Fruit fly (Drosophila melanogaster) whole organism, embryonic: ENCODE results near the gene Acp76A.

Experiments
- Bteb2 ChIP-seq: fragments of 200-800 bp; sonication (Bioruptor generic); optimal IDR thresholded peaks from 2 replicates; lab custom pipeline; 2016; ENCODE audit warnings: missing biosample characterization, missing genetic modification characterization
- C15 ChIP-seq: fragments of 200-800 bp; sonication (Bioruptor generic); IDR thresholded peaks from 3 replicates; pipeline ENCODE4 v1.3.6; 2022; ENCODE audit warnings: missing biosample characterization, missing genetic modification characterization
- CG1024 ChIP-seq: fragments of 200-800 bp; sonication (Bioruptor generic); IDR thresholded peaks from 2 replicates; pipeline ENCODE4 v1.3.6; 2022; ENCODE audit warnings: missing biosample characterization, missing genetic modification characterization
- CG10321 ChIP-seq: fragments of 200-800 bp; sonication (Bioruptor generic); IDR thresholded peaks from 2 replicates; pipeline ENCODE4 v1.3.6; 2022; ENCODE audit warnings: missing biosample characterization, missing genetic modification characterization
- CG10565 ChIP-seq: fragments of 200-800 bp; sonication (Bioruptor generic); optimal IDR thresholded peaks from 3 replicates; lab custom pipeline; 2016; ENCODE audit warnings: missing biosample characterization, mild to moderate bottlenecking, missing genetic modification characterization
- CG10979 ChIP-seq: fragments of 200-800 bp; sonication (Bioruptor generic); optimal IDR thresholded peaks from 2 replicates; lab custom pipeline; 2018; ENCODE audit warnings: missing biosample characterization, mild to moderate bottlenecking, missing genetic modification characterization, moderate library complexity
- CG11398 ChIP-seq: fragments of 200-800 bp; sonication (Bioruptor generic); optimal IDR thresholded peaks from 2 replicates; lab custom pipeline; 2016; ENCODE audit warnings: missing biosample characterization, missing genetic modification characterization
- CG13123 ChIP-seq: fragments of 200-800 bp; sonication (Bioruptor generic); optimal IDR thresholded peaks from 2 replicates; lab custom pipeline; 2016; ENCODE audit warnings: missing biosample characterization, missing genetic modification characterization
- CG13296 ChIP-seq: fragments of 200-800 bp; sonication (Bioruptor generic); optimal IDR thresholded peaks from 3 replicates; lab custom pipeline; 2018; ENCODE audit warnings: missing biosample characterization, mild to moderate bottlenecking, missing genetic modification characterization
- CG14050 ChIP-seq: fragments of 200-800 bp; sonication (Bioruptor generic); IDR thresholded peaks from 3 replicates; pipeline ENCODE4 v1.3.6; 2022; ENCODE audit warnings: missing biosample characterization, missing genetic modification characterization
- CG15073 ChIP-seq: fragments of 200-800 bp; sonication (Bioruptor generic); optimal IDR thresholded peaks from 2 replicates; lab custom pipeline; 2016; ENCODE audit warnings: missing biosample characterization, missing genetic modification characterization
- CG2199 ChIP-seq: fragments of 200-800 bp; sonication (Bioruptor generic); IDR thresholded peaks from 3 replicates; pipeline ENCODE4 v1.3.6; 2022; ENCODE audit warnings: missing biosample characterization, missing genetic modification characterization
- CG30403 ChIP-seq: fragments of 200-800 bp; sonication (Bioruptor generic); optimal IDR thresholded peaks from 3 replicates; lab custom pipeline; 2016; ENCODE audit warnings: missing biosample characterization, missing genetic modification characterization
- CG30431 ChIP-seq: fragments of 200-800 bp; sonication (Bioruptor generic); optimal IDR thresholded peaks from 2 replicates; lab custom pipeline; 2017; ENCODE audit warnings: missing biosample characterization, missing genetic modification characterization
- CG31441 ChIP-seq: fragments of 200-800 bp; sonication (Bioruptor generic); IDR thresholded peaks from 2 replicates; pipeline ENCODE4 v1.3.6; 2022; ENCODE audit warnings: missing biosample characterization, missing genetic modification characterization
- CG32532 ChIP-seq: fragments of 200-800 bp; sonication (Bioruptor generic); IDR thresholded peaks from 2 replicates; pipeline ENCODE4 v1.3.6; 2022; ENCODE audit warnings: missing biosample characterization, missing genetic modification characterization
- CG33213 ChIP-seq: fragments of 200-800 bp; sonication (Bioruptor generic); optimal IDR thresholded peaks from 3 replicates; lab custom pipeline; 2016; ENCODE audit warnings: missing biosample characterization, missing genetic modification characterization
- CG33557 ChIP-seq: fragments of 200-800 bp; sonication (Bioruptor generic); optimal IDR thresholded peaks from 2 replicates; lab custom pipeline; 2019; ENCODE audit warnings: missing biosample characterization, mild to moderate bottlenecking, missing genetic modification characterization, moderate library complexity
- CG5953 ChIP-seq: fragments of 200-800 bp; sonication (Bioruptor generic); IDR thresholded peaks from 2 replicates; pipeline ENCODE4 v1.3.6; 2022; ENCODE audit warnings: missing biosample characterization, missing genetic modification characterization
- CG6654 ChIP-seq: fragments of 200-800 bp; sonication (Bioruptor generic); optimal IDR thresholded peaks from 2 replicates; lab custom pipeline; 2017; ENCODE audit warnings: missing biosample characterization, mild to moderate bottlenecking, missing genetic modification characterization
- CG6683 ChIP-seq: fragments of 200-800 bp; sonication (Bioruptor generic); optimal IDR thresholded peaks from 2 replicates; lab custom pipeline; 2017; ENCODE audit warnings: missing biosample characterization, mild to moderate bottlenecking, missing genetic modification characterization, missing genetic modification reagents
- CG9437 ChIP-seq: fragments of 200-800 bp; sonication (Bioruptor generic); optimal IDR thresholded peaks from 2 replicates; lab custom pipeline; 2018; ENCODE audit warnings: missing biosample characterization, mild to moderate bottlenecking, missing genetic modification characterization
- CG9797 ChIP-seq: fragments of 200-800 bp; sonication (Bioruptor generic); optimal IDR thresholded peaks from 3 replicates; lab custom pipeline; 2018; ENCODE audit warnings: missing biosample characterization, mild to moderate bottlenecking, missing genetic modification characterization
- D19B ChIP-seq: fragments of 200-800 bp; sonication (Bioruptor generic); optimal IDR thresholded peaks from 2 replicates; lab custom pipeline; 2017; ENCODE audit warnings: missing biosample characterization, mild to moderate bottlenecking, missing genetic modification characterization
- Dad ChIP-seq: fragments of 200-800 bp; sonication (Bioruptor generic); optimal IDR thresholded peaks from 3 replicates; lab custom pipeline; 2016; ENCODE audit warnings: missing biosample characterization, missing genetic modification characterization
- Dek ChIP-seq: fragments of 200-800 bp; sonication (Bioruptor generic); optimal IDR thresholded peaks from 3 replicates; lab custom pipeline; 2019; ENCODE audit warnings: missing biosample characterization, mild to moderate bottlenecking, missing genetic modification characterization, moderate library complexity
- Dip3 ChIP-seq: fragments of 200-800 bp; sonication (Bioruptor generic); optimal IDR thresholded peaks from 3 replicates; lab custom pipeline; 2016; ENCODE audit warnings: missing biosample characterization, missing genetic modification characterization
- Hmx ChIP-seq: fragments of 200-800 bp; sonication (Bioruptor generic); optimal IDR thresholded peaks from 2 replicates; lab custom pipeline; 2016; ENCODE audit warnings: missing biosample characterization, missing genetic modification characterization
- Lpt ChIP-seq: fragments of >200 bp; optimal IDR thresholded peaks from 2 replicates; lab custom pipeline; 2018; ENCODE audit warnings: missing biosample characterization, missing genetic modification characterization
- Med ChIP-seq: fragments of 200-800 bp; sonication (Bioruptor generic); peaks from one replicate; lab custom pipeline; 2016; ENCODE audit warnings: missing biosample characterization, missing genetic modification characterization, mild to moderate bottlenecking, inconsistent platforms, moderate library complexity
- Meics ChIP-seq: fragments of 200-800 bp; sonication (Bioruptor generic); optimal IDR thresholded peaks from 2 replicates; lab custom pipeline; 2017; ENCODE audit warnings: missing biosample characterization, mild to moderate bottlenecking, missing genetic modification characterization
- Taf1 ChIP-seq: fragments of 200-800 bp; sonication (Bioruptor generic); IDR thresholded peaks from 2 replicates; pipeline ENCODE4 v1.3.6; 2022; ENCODE audit warnings: missing biosample characterization, missing genetic modification characterization
- crc ChIP-seq: fragments of 200-800 bp; sonication (Bioruptor generic); optimal IDR thresholded peaks from 2 replicates; lab custom pipeline; 2016; ENCODE audit warnings: missing biosample characterization, missing genetic modification characterization
- eve ChIP-seq, 2 experiments: fragments of >200 bp; optimal IDR thresholded peaks; 2 replicates each; lab custom pipeline; 2017; ENCODE audit warnings: missing biosample characterization in 2 of 2, missing genetic modification characterization in 2 of 2
- ind ChIP-seq: fragments of 200-800 bp; sonication (Bioruptor generic); optimal IDR thresholded peaks from 3 replicates; lab custom pipeline; 2016; ENCODE audit warnings: missing biosample characterization, missing genetic modification characterization
- kni ChIP-seq: fragments of 200-800 bp; sonication (Bioruptor generic); optimal IDR thresholded peaks from 3 replicates; lab custom pipeline; 2017; ENCODE audit warnings: mild to moderate bottlenecking, missing biosample characterization, missing genetic modification reagents, missing genetic modification characterization
- lbe ChIP-seq: fragments of 200-800 bp; sonication (Bioruptor generic); optimal IDR thresholded peaks from 2 replicates; lab custom pipeline; 2016; ENCODE audit warnings: missing biosample characterization, mild to moderate bottlenecking, missing genetic modification characterization
- lilli ChIP-seq: fragments of 200-800 bp; sonication (Bioruptor generic); optimal IDR thresholded peaks from 3 replicates; lab custom pipeline; 2016; ENCODE audit warnings: missing biosample characterization, missing genetic modification characterization
- luna ChIP-seq: fragments of 200-800 bp; sonication (Bioruptor generic); optimal IDR thresholded peaks from 2 replicates; lab custom pipeline; 2016; ENCODE audit warnings: missing biosample characterization, missing genetic modification characterization
- nom ChIP-seq: fragments of 200-800 bp; sonication (Bioruptor generic); optimal IDR thresholded peaks from 2 replicates; lab custom pipeline; 2017; ENCODE audit warnings: missing biosample characterization, missing genetic modification characterization, mild to moderate bottlenecking, moderate library complexity, missing genetic modification reagents
- pnt ChIP-seq: fragments of 200-800 bp; sonication (Bioruptor generic); optimal IDR thresholded peaks from 3 replicates; lab custom pipeline; 2016; ENCODE audit warnings: missing biosample characterization, missing genetic modification characterization
- prd ChIP-seq, 3 experiments: fragments of >200 bp in 2 of 3; fragments of 200-800 bp in 1 of 3; sonication (Bioruptor generic) in 1 of 3; optimal IDR thresholded peaks in 2 of 3; IDR thresholded peaks in 1 of 3; 2 replicates in 2 of 3; 3 replicates in 1 of 3; pipeline versions ENCODE4 v1.3.6 to Lab custom; 2017 to 2022; ENCODE audit warnings: missing biosample characterization in 1 of 3, missing genetic modification characterization in 1 of 3
- pum ChIP-seq: fragments of 200-800 bp; sonication (Bioruptor generic); optimal IDR thresholded peaks from 2 replicates; lab custom pipeline; 2016; ENCODE audit warnings: missing biosample characterization, missing genetic modification characterization
- repo ChIP-seq: fragments of 200-800 bp; sonication (Bioruptor generic); optimal IDR thresholded peaks from 2 replicates; lab custom pipeline; 2016; ENCODE audit warnings: missing biosample characterization, missing genetic modification characterization
- rib ChIP-seq: fragments of 200-800 bp; sonication (Bioruptor generic); IDR thresholded peaks from 2 replicates; pipeline ENCODE4 v1.3.6; 2022; ENCODE audit warnings: missing biosample characterization, missing genetic modification characterization
- sens ChIP-seq: fragments of 200-800 bp; sonication (Bioruptor generic); peaks from one replicate; lab custom pipeline; 2016; ENCODE audit warnings: missing biosample characterization, missing genetic modification characterization
- sug ChIP-seq: fragments of 200-800 bp; optimal IDR thresholded peaks from 2 replicates; lab custom pipeline; 2019; ENCODE audit warnings: missing biosample characterization, mild to moderate bottlenecking, missing genetic modification characterization, moderate library complexity
- trh ChIP-seq: fragments of 200-800 bp; sonication (Bioruptor generic); optimal IDR thresholded peaks from 2 replicates; lab custom pipeline; 2016; ENCODE audit warnings: missing biosample characterization, missing genetic modification characterization
- twi ChIP-seq: fragments of 200-800 bp; optimal IDR thresholded peaks from 2 replicates; lab custom pipeline; 2019; ENCODE audit warnings: missing biosample characterization, mild to moderate bottlenecking, missing genetic modification characterization, moderate library complexity
- unpg ChIP-seq: fragments of 200-800 bp; sonication (Bioruptor generic); optimal IDR thresholded peaks from 3 replicates; lab custom pipeline; 2018; ENCODE audit warnings: missing biosample characterization, mild to moderate bottlenecking, missing genetic modification characterization, moderate library complexity
- vfl ChIP-seq: fragments of 200-800 bp; sonication (Bioruptor generic); optimal IDR thresholded peaks from 2 replicates; lab custom pipeline; 2016; ENCODE audit warnings: missing biosample characterization, missing genetic modification characterization

Acp76A gene

DNA sequence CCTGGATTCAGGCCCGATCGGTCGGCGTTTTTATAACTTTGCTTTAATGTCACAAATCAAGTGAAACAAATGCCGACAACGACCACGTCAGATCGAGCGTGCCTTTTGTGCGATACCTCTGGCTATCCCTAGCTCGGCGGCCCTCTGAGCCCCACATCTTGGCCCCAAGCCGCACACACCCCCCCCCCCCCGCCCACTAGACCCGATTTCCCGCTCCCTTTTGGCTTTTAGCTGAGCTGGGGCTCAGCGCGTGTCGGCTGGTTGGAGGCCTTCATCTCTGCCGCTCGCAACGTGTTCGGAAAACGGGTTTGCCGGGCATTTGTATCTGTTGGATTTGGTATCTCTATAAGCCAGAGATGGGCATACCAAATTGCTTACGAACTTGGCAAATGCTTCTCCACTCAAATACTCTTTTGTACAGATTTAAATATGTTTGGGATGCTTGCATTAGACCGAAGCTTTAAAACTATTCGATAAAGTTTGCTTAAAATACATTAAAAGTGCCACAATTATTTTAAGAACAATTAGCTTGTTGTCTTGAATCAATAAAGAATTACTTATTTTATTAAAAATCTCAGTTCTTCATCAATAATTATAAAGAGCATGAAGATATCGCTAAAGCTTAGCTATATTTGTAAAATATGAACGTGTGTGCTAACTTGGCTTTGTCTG lies 35.6 kb downstream of the Acp76A start (continued):
- TF ChIP-seq CG33557 (GFP tag; lab: Kevin White, UChicago) (no peak), CG9437 (GFP tag; lab: Kevin White, UChicago) (peak; percentile 22), Meics (GFP tag; lab: Kevin White, UChicago) (peak; percentile 73), repo (GFP tag; lab: Kevin White, UChicago) (no peak), CG9797 (GFP tag; lab: Kevin White, UChicago) (no peak), CG6683 (GFP tag; lab: Kevin White, UChicago) (no peak), ind (GFP tag; lab: Kevin White, UChicago) (peak; percentile 24), prd (optimal IDR thresholded peaks at IDR 0.05; lab: Kevin White, UChicago) (no peak), prd (GFP tag; IDR thresholded peaks at IDR 0.05; lab: Robert Waterston, UW) (peak; percentile 36; the same call in 1 of the 3 replicates), unpg (GFP tag; lab: Kevin White, UChicago) (no peak), CG6654 (GFP tag; lab: Kevin White, UChicago) (no peak), CG10321 (GFP tag; lab: Robert Waterston, UW) (no peak), CG13123 (GFP tag; lab: Kevin White, UChicago) (no peak), CG10979 (no peak), pnt (no peak), trh (GFP tag; lab: Kevin White, UChicago) (no peak), CG31441 (GFP tag; lab: Robert Waterston, UW) (peak; percentile 27; the same call in 1 of the 2 replicates), Taf1 (GFP tag; lab: Robert Waterston, UW) (0 out of 2 replicates have a peak, but pooled peaks have one; percentile 21), kni (GFP tag; lab: Kevin White, UChicago) (peak; percentile 87), CG1024 (GFP tag; lab: Robert Waterston, UW) (no peak), Dad (no peak), pum (GFP tag; lab: Kevin White, UChicago) (no peak), crc (GFP tag; lab: Kevin White, UChicago) (no peak), Lpt (GFP tag; lab: Kevin White, UChicago) (no peak), sug (tag; lab: Kevin White, UChicago) (no peak), luna (GFP tag; lab: Kevin White, UChicago) (no peak), D19B (GFP tag; lab: Kevin White, UChicago) (peak; percentile 28), nom (GFP tag; lab: Kevin White, UChicago) (no peak), CG32532 (GFP tag; lab: Robert Waterston, UW) (0 out of 2 replicates have a peak, but pooled peaks have one; percentile 39), rib (GFP tag; lab: Robert Waterston, UW) (no peak), C15 (GFP tag; lab: Robert Waterston, UW) (no peak), Hmx (GFP tag; lab: Kevin White, UChicago) (no peak), Dip3 (no peak), lbe (GFP tag; lab: Kevin White, UChicago) (no peak), twi (tag; lab: Kevin White, UChicago) (no peak), Bteb2 (peak; percentile 35), sens (peak; percentile 81), CG11398 (GFP tag; lab: Kevin White, UChicago) (no peak), CG13296 (GFP tag; lab: Kevin White, UChicago) (no peak), CG2199 (no peak), CG14050 (GFP tag; lab: Robert Waterston, UW) (no peak), vfl (GFP tag; lab: Kevin White, UChicago) (no peak), eve (GFP tag; optimal IDR thresholded peaks at IDR 0.05; lab: Kevin White, UChicago) (no peak), CG33213 (no peak), CG30403 (GFP tag; lab: Kevin White, UChicago) (peak; percentile 24), CG5953 (GFP tag; lab: Robert Waterston, UW) (no peak), CG15073 (no peak), Med (peak; percentile 85), CG30431 (GFP tag; lab: Kevin White, UChicago) (no peak), CG10565 (GFP tag; lab: Kevin White, UChicago) (no peak), lilli (GFP tag; lab: Kevin White, UChicago) (peak; percentile 51), Dek (peak; percentile 1)
